Worm (Caenorhabditis elegans): ENCODE measurements around the gene F11A5.9.

Gene F11A5.9

ce11 chrV:16198016-16198415 lies 16.7 kb upstream of the F11A5.9 start, which contains the start of gene F11A5.5:
F11A5.5 (plus strand) TSS chrV:16198316.
- no peak for TF ChIP-seq him-1 (tag; optimal IDR thresholded peaks at IDR 0.05)
- no peak for TF ChIP-seq W03F9.2 (tag; optimal IDR thresholded peaks at IDR 0.05)
- no peak for TF ChIP-seq dao-5 (tag; optimal IDR thresholded peaks at IDR 0.05)

ce11 chrV:16201730-16202129 lies 13.0 kb upstream of the F11A5.9 start, which contains the start of gene F11A5.17:
F11A5.17 (plus strand) TSS chrV:16202030.
- TF ChIP-seq him-1 (tag; optimal IDR thresholded peaks at IDR 0.05) = no peak
- TF ChIP-seq dao-5 (tag; optimal IDR thresholded peaks at IDR 0.05) = no peak
- no peak for TF ChIP-seq W03F9.2 (tag; optimal IDR thresholded peaks at IDR 0.05)

ce11 chrV:16202618-16203017 lies 12.1 kb upstream of the F11A5.9 start, which contains the start of gene F11A5.18:
F11A5.18 (plus strand) TSS chrV:16202918.
- TF ChIP-seq dao-5 (tag; optimal IDR thresholded peaks at IDR 0.05) (no peak), him-1 (tag; optimal IDR thresholded peaks at IDR 0.05) (no peak), W03F9.2 (tag; optimal IDR thresholded peaks at IDR 0.05) (no peak)

DNA sequence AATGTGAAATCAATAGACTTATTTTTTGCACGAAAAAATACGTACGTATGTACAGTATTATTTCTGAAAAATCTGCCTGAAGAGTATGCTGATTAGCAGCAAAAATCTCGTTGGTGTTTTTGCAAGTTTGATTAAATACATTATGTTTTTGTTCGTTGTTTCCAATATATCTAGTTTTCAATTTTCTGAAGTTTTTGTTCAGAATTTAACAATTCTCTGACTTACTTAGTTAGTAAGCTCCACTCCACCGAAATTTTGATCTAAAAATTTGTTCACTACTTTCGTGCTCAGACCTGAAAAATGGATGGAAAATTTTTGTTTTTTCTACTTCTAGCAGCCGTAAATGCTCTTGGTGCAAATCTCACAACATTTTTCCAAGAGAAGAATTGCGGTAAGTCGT lies 9.8 kb upstream of the F11A5.9 start, which contains the start of gene irld-26:
Gene irld-26 (plus strand): TSS at position 301 of the 400 bp plus-strand sequence.
- no peak for TF ChIP-seq dao-5 (tag; optimal IDR thresholded peaks at IDR 0.05)
- TF ChIP-seq him-1 (tag; optimal IDR thresholded peaks at IDR 0.05) = no peak
- TF ChIP-seq W03F9.2 (tag; optimal IDR thresholded peaks at IDR 0.05) = no peak

- TF ChIP-seq dao-5 (tag; optimal IDR thresholded peaks at IDR 0.05) (no peak), him-1 (tag; optimal IDR thresholded peaks at IDR 0.05) (no peak), W03F9.2 (tag; optimal IDR thresholded peaks at IDR 0.05) (no peak)
These were observed 4.9 kb upstream of the F11A5.9 start, which contains the start of gene oac-15 for ce11 chrV:16209837-16210236. oac-15 (minus strand) TSS chrV:16209937.

DNA sequence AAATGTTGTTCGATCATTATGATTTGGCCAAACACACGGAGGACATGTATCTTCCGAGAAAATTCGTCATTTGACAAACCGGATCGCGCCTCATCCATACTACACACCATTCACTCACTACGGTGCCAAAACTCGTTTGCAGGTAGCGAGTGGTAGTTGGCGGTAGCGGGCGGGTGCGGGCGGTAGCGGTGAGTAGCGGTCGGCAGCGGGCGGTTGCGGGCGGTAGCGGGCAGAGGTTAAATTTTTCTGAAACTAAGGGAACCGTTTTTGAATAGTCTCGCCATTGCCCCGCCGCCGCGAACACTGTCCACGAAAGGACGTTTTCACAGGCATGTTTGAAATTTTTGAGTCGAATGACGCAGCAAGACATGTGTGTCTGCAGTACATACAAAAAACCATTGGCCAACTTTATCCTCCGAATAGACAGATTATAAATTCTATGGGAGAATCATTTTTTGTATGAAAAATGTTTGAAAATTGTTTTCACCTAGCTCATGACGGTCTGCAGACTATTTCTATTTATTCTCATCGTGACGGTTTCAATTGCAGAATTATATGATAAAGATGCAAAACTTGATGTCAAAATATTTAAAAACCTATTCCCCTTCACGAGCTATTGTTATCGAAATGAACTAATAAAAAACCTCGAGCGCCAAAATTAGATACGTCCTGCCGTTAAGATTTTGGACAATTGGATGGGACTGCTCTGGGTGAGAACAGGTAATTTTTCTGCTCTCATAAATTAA lies 4.3 kb upstream of the F11A5.9 start, which contains the start of gene F11A5.16:
Gene F11A5.16 (plus strand): TSS at position 696 of the 746 bp plus-strand sequence.
- TF ChIP-seq dao-5 (tag; optimal IDR thresholded peaks at IDR 0.05) (no peak), him-1 (tag; optimal IDR thresholded peaks at IDR 0.05) (no peak), W03F9.2 (tag; optimal IDR thresholded peaks at IDR 0.05) (no peak)

- no peak for TF ChIP-seq W03F9.2 (tag; optimal IDR thresholded peaks at IDR 0.05)
- TF ChIP-seq dao-5 (tag; optimal IDR thresholded peaks at IDR 0.05) = no peak
- no peak for TF ChIP-seq him-1 (tag; optimal IDR thresholded peaks at IDR 0.05)
These were observed 3.0 kb upstream of the F11A5.9 start for ce11 chrV:16211713-16212112.

DNA sequence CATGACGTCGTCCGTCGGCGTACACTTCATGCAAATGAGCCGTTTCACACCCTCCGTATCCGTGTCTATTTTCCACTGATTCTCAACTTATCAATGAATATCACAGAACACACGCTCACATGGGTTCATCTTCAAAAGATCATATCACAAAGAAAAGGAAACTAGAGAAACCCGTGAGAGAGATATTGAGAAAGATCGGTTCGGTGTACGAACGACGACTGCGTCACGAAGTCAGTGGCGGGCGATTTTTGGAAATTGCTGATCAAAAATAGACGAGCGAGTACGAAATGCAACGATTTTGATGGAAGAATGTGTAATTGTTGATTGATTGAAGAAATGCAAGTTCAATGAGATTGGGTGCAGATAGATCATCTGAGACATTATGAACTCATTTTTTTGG lies 1.4 kb upstream of the F11A5.9 start:
- TF ChIP-seq him-1 (tag; optimal IDR thresholded peaks at IDR 0.05) (no peak), dao-5 (tag; optimal IDR thresholded peaks at IDR 0.05) (no peak), W03F9.2 (tag; optimal IDR thresholded peaks at IDR 0.05) (no peak)

DNA sequence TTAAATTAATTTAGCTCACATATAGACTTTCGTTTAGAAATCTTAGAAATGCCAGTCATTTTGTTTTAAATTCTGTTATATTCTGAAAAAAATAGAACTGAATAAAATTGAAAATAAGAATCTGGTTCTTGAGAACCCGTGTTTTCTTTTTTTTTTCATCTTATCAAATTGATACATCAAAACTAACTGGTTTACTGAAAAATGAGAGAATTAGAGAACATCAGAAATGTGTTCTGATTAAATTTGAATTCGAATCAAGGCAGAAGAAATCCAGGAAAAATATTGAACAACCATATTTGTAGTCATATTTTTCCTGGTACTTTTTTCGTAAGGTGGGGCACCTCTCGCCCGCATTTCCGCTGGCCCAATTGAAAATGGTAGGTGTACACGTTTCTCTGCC lies 3.8 kb downstream of the F11A5.9 start, which contains the start of gene F11A5.15:
Gene F11A5.15 (minus strand): TSS at position 101 of the 400 bp plus-strand sequence.
- TF ChIP-seq dao-5 (tag; optimal IDR thresholded peaks at IDR 0.05) (no peak), W03F9.2 (tag; optimal IDR thresholded peaks at IDR 0.05) (no peak), him-1 (tag; optimal IDR thresholded peaks at IDR 0.05) (no peak)

DNA sequence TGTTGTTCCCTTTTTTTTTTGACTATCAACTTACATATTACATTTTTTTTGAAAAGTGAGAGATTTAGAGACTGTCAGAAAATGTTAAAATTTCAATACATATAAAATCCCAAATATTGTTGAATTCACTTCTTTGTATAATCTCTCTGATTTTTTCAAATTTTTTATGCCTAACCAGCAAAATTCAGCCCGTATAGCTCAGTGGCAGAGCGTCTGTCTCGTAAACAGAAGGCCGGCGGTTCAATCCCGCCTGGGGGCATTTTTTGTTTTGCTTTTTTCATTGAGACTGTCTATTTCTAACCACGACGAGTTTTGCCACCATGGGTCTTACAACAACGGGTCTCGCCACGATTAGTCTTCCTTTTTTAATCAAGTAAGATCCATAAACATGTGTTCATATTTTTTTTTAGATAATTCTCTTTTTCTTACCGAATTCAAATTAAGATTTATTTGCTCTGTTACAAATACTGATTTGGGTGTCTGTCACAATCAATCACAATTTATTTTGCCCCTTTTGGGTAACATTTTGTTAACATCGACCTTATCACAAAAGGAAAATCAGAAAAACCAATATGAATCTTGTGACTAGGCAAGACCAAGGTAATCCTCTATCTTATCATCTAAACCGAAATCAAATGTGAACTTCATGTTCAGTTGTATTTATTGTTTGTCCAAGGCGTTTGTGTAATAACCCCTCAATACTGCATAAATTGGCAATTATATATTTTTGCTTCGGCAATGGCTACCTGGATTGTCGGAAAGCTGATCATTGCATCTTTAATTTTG lies 4.5 kb downstream of the F11A5.9 start, which contains the start of gene glc-1:
Gene glc-1 (plus strand): TSS at position 663 of the 786 bp plus-strand sequence.
- TF ChIP-seq dao-5 (tag; optimal IDR thresholded peaks at IDR 0.05) (no peak), W03F9.2 (tag; optimal IDR thresholded peaks at IDR 0.05) (no peak), him-1 (tag; optimal IDR thresholded peaks at IDR 0.05) (no peak)

ce11 chrV:16220020-16220419 lies 5.3 kb downstream of the F11A5.9 start:
- no peak for TF ChIP-seq him-1 (tag; optimal IDR thresholded peaks at IDR 0.05)
- TF ChIP-seq dao-5 (tag; optimal IDR thresholded peaks at IDR 0.05) = no peak
- no peak for TF ChIP-seq W03F9.2 (tag; optimal IDR thresholded peaks at IDR 0.05)

DNA sequence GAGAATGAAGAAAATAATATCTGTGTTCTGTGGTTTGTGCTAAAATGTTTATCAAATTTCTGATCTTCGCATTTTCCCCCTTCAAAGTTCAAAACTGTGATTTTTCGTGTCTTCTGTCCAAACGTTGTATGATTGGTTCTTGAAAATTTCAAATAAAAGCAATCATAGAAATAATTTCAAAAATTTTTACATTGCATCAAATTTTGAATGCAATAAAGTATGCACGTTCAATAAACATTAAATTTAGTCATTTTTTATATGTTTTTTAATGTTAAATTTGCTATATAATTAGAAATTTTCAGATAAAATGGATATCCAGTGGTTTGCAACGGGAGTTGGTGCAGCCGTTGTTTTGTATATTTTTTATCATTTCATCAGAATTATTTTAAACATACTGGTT lies 9.3 kb downstream of the F11A5.9 start, which contains the start of gene stdh-2:
Gene stdh-2 (plus strand): TSS at position 301 of the 400 bp plus-strand sequence.
- TF ChIP-seq him-1 (tag; optimal IDR thresholded peaks at IDR 0.05) (no peak), W03F9.2 (tag; optimal IDR thresholded peaks at IDR 0.05) (no peak), dao-5 (tag; optimal IDR thresholded peaks at IDR 0.05) (no peak)

DNA sequence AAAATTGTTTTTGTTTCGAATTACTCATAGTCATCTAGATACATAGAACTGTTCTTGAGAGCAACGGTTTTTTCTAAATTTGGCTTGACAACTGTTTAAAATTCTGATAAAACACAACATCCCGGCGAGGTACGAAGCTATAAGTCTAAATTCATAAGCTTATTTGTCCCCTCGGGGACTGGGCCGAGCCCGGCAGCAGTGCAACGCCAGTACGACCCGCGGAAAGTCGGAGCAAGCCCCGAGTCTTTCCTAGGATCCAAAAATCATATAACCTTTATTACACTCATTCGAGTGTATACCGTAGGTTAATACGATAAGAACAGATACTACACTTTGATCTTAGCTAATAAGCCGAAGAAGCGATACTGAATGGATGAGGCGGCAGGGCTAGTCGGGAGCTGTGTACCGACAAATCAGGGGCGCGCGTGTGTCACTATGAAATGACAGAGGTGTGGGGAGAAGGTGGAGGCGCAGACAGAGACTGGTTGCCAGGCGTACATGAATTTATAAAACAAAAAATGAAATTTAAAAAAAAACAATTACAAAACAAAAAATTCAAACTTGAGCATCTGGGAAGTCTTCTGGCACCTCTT lies 10.9 kb downstream of the F11A5.9 start:
- no peak for TF ChIP-seq W03F9.2 (tag; optimal IDR thresholded peaks at IDR 0.05)
- no peak for TF ChIP-seq him-1 (tag; optimal IDR thresholded peaks at IDR 0.05)
- TF ChIP-seq dao-5 (tag; optimal IDR thresholded peaks at IDR 0.05) = no peak
